Worm (Caenorhabditis elegans) whole organism, L1 larva: ENCODE measurements around the gene F20D6.10.

ENCODE experiments used
- F16B12.6 ChIP-seq: fragments of 150-350 bp; optimal IDR thresholded peaks from 2 replicates; lab custom pipeline; 2014; ENCODE audit warnings: missing biosample characterization, missing genetic modification characterization
- Y116A8C.19 ChIP-seq: sonication (generic microtip); optimal IDR thresholded peaks from 2 replicates; lab custom pipeline; 2016; ENCODE audit warnings: missing compliant biosample characterization, missing genetic modification characterization, borderline replicate concordance
- alr-1 ChIP-seq: fragments of 200-800 bp; sonication (Bioruptor generic); optimal IDR thresholded peaks from 2 replicates; lab custom pipeline; 2018; ENCODE audit warnings: borderline replicate concordance, mild to moderate bottlenecking, missing genetic modification characterization, missing compliant biosample characterization
- ama-1 ChIP-seq: fragments of 150-350 bp; optimal IDR thresholded peaks from 2 replicates; lab custom pipeline; 2014
- blmp-1 ChIP-seq: fragments of 150-350 bp; optimal IDR thresholded peaks from 2 replicates; lab custom pipeline; 2014; ENCODE audit warnings: missing biosample characterization, missing genetic modification characterization
- ceh-63 ChIP-seq: fragments of 200-800 bp; sonication (Bioruptor generic); optimal IDR thresholded peaks from 2 replicates; lab custom pipeline; 2018; ENCODE audit warnings: mild to moderate bottlenecking, missing genetic modification characterization, missing compliant biosample characterization
- ces-1 ChIP-seq: fragments of 150-350 bp; optimal IDR thresholded peaks from 2 replicates; lab custom pipeline; 2014; ENCODE audit warnings: missing biosample characterization, missing genetic modification reagents, missing genetic modification characterization
- efl-1 ChIP-seq, 4 experiments: fragments of 150-350 bp; optimal IDR thresholded peaks in 3 of 4; peaks in 1 of 4; 1 replicate in 1 of 4; 2 replicates in 3 of 4; lab custom pipeline; 2014; ENCODE audit warnings: missing biosample characterization in 2 of 4, missing genetic modification characterization in 2 of 4, missing genetic modification reagents in 2 of 4
- egl-13 ChIP-seq: sonication (generic microtip); optimal IDR thresholded peaks from 2 replicates; lab custom pipeline; 2016; ENCODE audit warnings: missing genotype, missing genetic modification reagents, missing genetic modification characterization, missing compliant biosample characterization
- egl-27 ChIP-seq, 2 experiments: fragments of 150-350 bp in 1 of 2; sonication (generic microtip); optimal IDR thresholded peaks; 3 replicates each; lab custom pipeline; 2017 to 2018; ENCODE audit warnings: missing biosample characterization in 2 of 2, missing genetic modification characterization in 2 of 2, missing genetic modification reagents in 2 of 2
- elt-2 ChIP-seq: sonication (generic microtip); optimal IDR thresholded peaks from 2 replicates; lab custom pipeline; 2016; ENCODE audit warnings: missing genetic modification characterization, mild to moderate bottlenecking, inconsistent platforms, missing compliant biosample characterization, missing genetic modification reagents
- elt-3 ChIP-seq, 6 experiments: fragments of 150-350 bp in 1 of 6; sonication (generic microtip); optimal IDR thresholded peaks; 2 replicates each; lab custom pipeline; 2017 to 2018; ENCODE audit warnings: missing biosample characterization in 6 of 6, missing genetic modification characterization in 6 of 6, inconsistent platforms in 1 of 6
- fkh-10 ChIP-seq: sonication (generic microtip); optimal IDR thresholded peaks from 2 replicates; lab custom pipeline; 2017; ENCODE audit warnings: missing biosample characterization, missing genetic modification reagents, missing genetic modification characterization
- fos-1 ChIP-seq: fragments of 150-350 bp; optimal IDR thresholded peaks from 2 replicates; lab custom pipeline; 2014; ENCODE audit warnings: missing biosample characterization, missing genetic modification characterization
- hlh-17 ChIP-seq: fragments of 200-800 bp; sonication (Bioruptor generic); optimal IDR thresholded peaks from 2 replicates; lab custom pipeline; 2018; ENCODE audit warnings: missing genetic modification characterization, mild to moderate bottlenecking, missing compliant biosample characterization, moderate library complexity, borderline replicate concordance
- hlh-4 ChIP-seq: sonication (generic microtip); optimal IDR thresholded peaks from 2 replicates; lab custom pipeline; 2016; ENCODE audit warnings: mild to moderate bottlenecking, missing genetic modification characterization, missing compliant biosample characterization
- hpl-2 ChIP-seq: fragments of 150-350 bp; optimal IDR thresholded peaks from 2 replicates; lab custom pipeline; 2014; ENCODE audit warnings: missing biosample characterization, missing genetic modification reagents, missing genetic modification characterization
- irx-1 ChIP-seq: sonication (generic microtip); optimal IDR thresholded peaks from 2 replicates; lab custom pipeline; 2016; ENCODE audit warnings: missing genetic modification characterization, missing compliant biosample characterization
- isw-1 ChIP-seq: fragments of 200-800 bp; sonication (Bioruptor generic); IDR thresholded peaks from 2 replicates; pipeline ENCODE4 v1.3.6; 2022; ENCODE audit warnings: missing genetic modification characterization, missing compliant biosample characterization
- lin-15B ChIP-seq: fragments of 150-350 bp; sonication (generic microtip); optimal IDR thresholded peaks from 3 replicates; lab custom pipeline; 2014; ENCODE audit warnings: missing biosample characterization, missing genetic modification characterization
- lin-35 ChIP-seq, 2 experiments: fragments of 150-350 bp; optimal IDR thresholded peaks; 2 replicates each; lab custom pipeline; 2014; ENCODE audit warnings: missing biosample characterization in 2 of 2, missing genetic modification characterization in 2 of 2, missing genetic modification reagents in 2 of 2
- lin-39 ChIP-seq: fragments of 150-350 bp; optimal IDR thresholded peaks from 2 replicates; lab custom pipeline; 2014; ENCODE audit warnings: missing biosample characterization, missing genetic modification reagents, missing genetic modification characterization
- lir-3 ChIP-seq: sonication (generic microtip); optimal IDR thresholded peaks from 2 replicates; lab custom pipeline; 2016; ENCODE audit warnings: mild to moderate bottlenecking, missing genetic modification characterization, moderate library complexity, missing compliant biosample characterization; ENCODE audit not compliant: poor library complexity
- lsy-2 ChIP-seq, 2 experiments: fragments of 150-350 bp; optimal IDR thresholded peaks; 2 replicates each; lab custom pipeline; 2014; ENCODE audit warnings: missing biosample characterization in 2 of 2, missing genetic modification characterization in 2 of 2
- mab-9 ChIP-seq: fragments of 200-800 bp; sonication (Bioruptor generic); IDR thresholded peaks from 2 replicates; pipeline ENCODE4 v1.3.6; 2022; ENCODE audit warnings: missing genetic modification reagents, missing genetic modification characterization, missing compliant biosample characterization
- mdl-1 ChIP-seq, 2 experiments: fragments of 150-350 bp; optimal IDR thresholded peaks; 2 replicates each; lab custom pipeline; 2014 to 2017; ENCODE audit warnings: missing biosample characterization in 2 of 2, missing genetic modification characterization in 2 of 2, inconsistent platforms in 1 of 2
- mef-2 ChIP-seq: fragments of 150-350 bp; optimal IDR thresholded peaks from 2 replicates; lab custom pipeline; 2014; ENCODE audit warnings: missing biosample characterization, missing genetic modification characterization
- mep-1 ChIP-seq: fragments of 150-350 bp; optimal IDR thresholded peaks from 2 replicates; lab custom pipeline; 2014; ENCODE audit warnings: missing biosample characterization, missing genetic modification characterization
- nhr-11 ChIP-seq: fragments of 150-350 bp; optimal IDR thresholded peaks from 2 replicates; lab custom pipeline; 2014; ENCODE audit warnings: missing biosample characterization, missing genetic modification characterization
- nhr-19 ChIP-seq: fragments of 200-800 bp; sonication (Bioruptor generic); conservative IDR thresholded peaks from 2 replicates; pipeline ENCODE4 v1.3.6; 2022; ENCODE audit warnings: missing genetic modification characterization, missing compliant biosample characterization
- nhr-71 ChIP-seq: sonication (generic microtip); optimal IDR thresholded peaks from 2 replicates; lab custom pipeline; 2016; ENCODE audit warnings: mild to moderate bottlenecking, missing genetic modification characterization, moderate library complexity, missing compliant biosample characterization
- nhr-77 ChIP-seq: fragments of 150-350 bp; optimal IDR thresholded peaks from 2 replicates; lab custom pipeline; 2014; ENCODE audit warnings: missing biosample characterization, missing genetic modification characterization
- nhr-84 ChIP-seq: sonication (generic microtip); optimal IDR thresholded peaks from 2 replicates; lab custom pipeline; 2017; ENCODE audit warnings: missing biosample characterization, missing genetic modification characterization
- nhr-85 ChIP-seq: sonication (generic microtip); peaks from one replicate; lab custom pipeline; 2016; ENCODE audit warnings: missing genetic modification characterization, inconsistent platforms, missing compliant biosample characterization
- pax-3 ChIP-seq: fragments of 200-800 bp; sonication (Bioruptor generic); optimal IDR thresholded peaks from 2 replicates; lab custom pipeline; 2018; ENCODE audit warnings: mild to moderate bottlenecking, missing genetic modification characterization, moderate library complexity, missing compliant biosample characterization
- pqm-1 ChIP-seq: sonication (generic microtip); optimal IDR thresholded peaks from 3 replicates; lab custom pipeline; 2017; ENCODE audit warnings: missing biosample characterization, missing genetic modification characterization
- rnt-1 ChIP-seq: sonication (generic microtip); optimal IDR thresholded peaks from 2 replicates; lab custom pipeline; 2016; ENCODE audit warnings: mild to moderate bottlenecking, missing genetic modification characterization, moderate library complexity, missing compliant biosample characterization
- skn-1 ChIP-seq: fragments of 150-350 bp; optimal IDR thresholded peaks from 2 replicates; lab custom pipeline; 2014; ENCODE audit warnings: missing biosample characterization, missing genetic modification characterization
- snpc-4 ChIP-seq: fragments of 150-350 bp; optimal IDR thresholded peaks from 2 replicates; lab custom pipeline; 2014; ENCODE audit warnings: missing biosample characterization, missing genetic modification characterization
- sox-4 ChIP-seq: sonication (generic microtip); optimal IDR thresholded peaks from 2 replicates; lab custom pipeline; 2016; ENCODE audit warnings: missing genetic modification characterization, missing compliant biosample characterization
- sptf-1 ChIP-seq: fragments of 150-350 bp; optimal IDR thresholded peaks from 2 replicates; lab custom pipeline; 2014; ENCODE audit warnings: missing biosample characterization, missing genetic modification characterization
- sup-37 ChIP-seq: fragments of 200-800 bp; sonication (Bioruptor generic); optimal IDR thresholded peaks from 2 replicates; lab custom pipeline; 2018; ENCODE audit warnings: mild to moderate bottlenecking, missing genetic modification characterization, missing compliant biosample characterization
- swsn-7 ChIP-seq: sonication (generic microtip); optimal IDR thresholded peaks from 2 replicates; lab custom pipeline; 2016; ENCODE audit warnings: missing genetic modification characterization, missing compliant biosample characterization
- unc-86 ChIP-seq: sonication (generic microtip); optimal IDR thresholded peaks from 2 replicates; lab custom pipeline; 2016; ENCODE audit warnings: missing genetic modification characterization, missing compliant biosample characterization
- vab-15 ChIP-seq: sonication (generic microtip); optimal IDR thresholded peaks from 2 replicates; lab custom pipeline; 2017; ENCODE audit warnings: missing genotype, mild to moderate bottlenecking, missing genetic modification characterization, missing compliant biosample characterization
- xbp-1 ChIP-seq: sonication (generic microtip); optimal IDR thresholded peaks from 2 replicates; lab custom pipeline; 2016; ENCODE audit warnings: missing genetic modification characterization, missing compliant biosample characterization
- zip-4 ChIP-seq: fragments of 200-800 bp; sonication (Bioruptor generic); optimal IDR thresholded peaks from 2 replicates; lab custom pipeline; 2018; ENCODE audit warnings: mild to moderate bottlenecking, missing genetic modification characterization, moderate library complexity, missing compliant biosample characterization
- ztf-11 ChIP-seq, 2 experiments: sonication (generic microtip); optimal IDR thresholded peaks; 2 replicates each; lab custom pipeline; 2016 to 2017; ENCODE audit warnings: missing genetic modification characterization in 2 of 2, missing biosample characterization in 1 of 2, missing compliant biosample characterization in 1 of 2
- ztf-4 ChIP-seq: fragments of 150-350 bp; optimal IDR thresholded peaks from 2 replicates; lab custom pipeline; 2014; ENCODE audit warnings: missing biosample characterization, missing genetic modification characterization

F20D6.10 gene

DNA sequence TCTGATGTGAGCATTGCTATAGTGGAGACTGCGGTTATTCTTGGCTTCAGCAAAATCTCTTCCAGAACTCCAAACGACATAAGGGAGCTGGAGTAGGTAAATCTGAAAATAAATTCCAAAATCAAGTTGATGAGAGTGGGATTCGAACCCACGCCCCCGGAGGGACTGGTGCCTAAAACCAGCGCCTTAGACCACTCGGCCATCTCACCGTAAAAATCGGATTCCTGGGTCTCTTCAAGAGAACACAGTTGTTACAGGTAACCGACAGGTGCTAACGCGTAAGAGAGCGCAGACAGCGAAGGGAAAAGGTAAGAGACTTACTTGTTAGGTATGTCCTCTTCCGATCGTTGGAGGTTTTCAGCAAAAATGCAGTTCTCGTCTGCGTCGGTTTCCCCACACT, 39.6 kb upstream of the F20D6.10 start (continued):
- peak; percentile 16 to 77 for TF ChIP-seq lin-35 (GFP tag; optimal IDR thresholded peaks at IDR 0.05; lab: Kevin White, UChicago)
- no peak for TF ChIP-seq vab-15 (tag; lab: Kevin White, UChicago)
- TF ChIP-seq alr-1 (tag; lab: Kevin White, UChicago): no peak
- no peak for TF ChIP-seq ces-1 (GFP tag; lab: Kevin White, UChicago)
- no peak for TF ChIP-seq nhr-19
- peak; percentile 47 for TF ChIP-seq nhr-77 (tag; lab: Kevin White, UChicago)
- TF ChIP-seq lin-15B (tag; lab: Kevin White, UChicago): no peak
- TF ChIP-seq sptf-1: no peak
- no peak for TF ChIP-seq ztf-11 (tag; optimal IDR thresholded peaks at IDR 0.05; lab: Kevin White, UChicago)
- no peak for TF ChIP-seq pax-3 (tag; lab: Kevin White, UChicago)
- no peak for TF ChIP-seq irx-1 (tag; lab: Kevin White, UChicago)
- peak in 1 of 2 experiments; percentile 52 for TF ChIP-seq lsy-2 (tag; optimal IDR thresholded peaks at IDR 0.05; lab: Kevin White, UChicago)
- TF ChIP-seq hpl-2: no peak
- no peak for TF ChIP-seq mdl-1 (tag; optimal IDR thresholded peaks at IDR 0.05; lab: Kevin White, UChicago)
- peak; percentile 38 for TF ChIP-seq blmp-1 (tag; lab: Kevin White, UChicago)
- TF ChIP-seq ama-1 (lab: Kevin White, UChicago): no peak
- TF ChIP-seq mep-1 (tag; lab: Kevin White, UChicago): peak; percentile 60
- no peak for TF ChIP-seq elt-2 (tag; lab: Kevin White, UChicago)
- peak; percentile 49 for TF ChIP-seq nhr-71 (tag; lab: Kevin White, UChicago)
- TF ChIP-seq ztf-4 (tag; lab: Kevin White, UChicago): no peak
- TF ChIP-seq snpc-4 (tag; lab: Kevin White, UChicago): peak; percentile 65
- no peak for TF ChIP-seq F16B12.6 (tag; lab: Kevin White, UChicago)
- no peak for TF ChIP-seq egl-27 (tag; optimal IDR thresholded peaks at IDR 0.05; lab: Kevin White, UChicago)
- TF ChIP-seq sox-4: no peak
- TF ChIP-seq pqm-1 (tag; lab: Kevin White, UChicago): no peak
- TF ChIP-seq elt-3 (tag; optimal IDR thresholded peaks at IDR 0.05; lab: Kevin White, UChicago): peak in 3 of 6 experiments; percentile 0 to 42 (median 20)
- no peak for TF ChIP-seq rnt-1 (tag; lab: Kevin White, UChicago)
- TF ChIP-seq sup-37 (GFP tag; lab: Kevin White, UChicago): no peak
- no peak for TF ChIP-seq fkh-10 (GFP tag; lab: Kevin White, UChicago)
- TF ChIP-seq xbp-1 (tag; lab: Kevin White, UChicago): no peak
- TF ChIP-seq swsn-7 (tag; lab: Kevin White, UChicago): peak; percentile 20
- TF ChIP-seq unc-86: no peak
- TF ChIP-seq hlh-17 (GFP tag; lab: Kevin White, UChicago): no peak
- no peak for TF ChIP-seq lin-39
- TF ChIP-seq skn-1 (tag; lab: Kevin White, UChicago): peak; percentile 47
- TF ChIP-seq egl-13 (tag; lab: Kevin White, UChicago): no peak
- TF ChIP-seq efl-1 (optimal IDR thresholded peaks at IDR 0.05; lab: Kevin White, UChicago): peak; percentile 29 to 32
- peak; percentile 19 to 71 for TF ChIP-seq efl-1 (GFP tag; optimal IDR thresholded peaks at IDR 0.05 in 1 of 2; lab: Kevin White, UChicago)
- no peak for TF ChIP-seq mef-2 (tag; lab: Kevin White, UChicago)
- TF ChIP-seq zip-4 (GFP tag; lab: Kevin White, UChicago): no peak
- TF ChIP-seq nhr-85 (tag; lab: Kevin White, UChicago): peak; percentile 69
- no peak for TF ChIP-seq mab-9 (GFP tag; lab: Robert Waterston, UW)
- no peak for TF ChIP-seq fos-1 (tag; lab: Kevin White, UChicago)
- TF ChIP-seq Y116A8C.19: no peak
- no peak for TF ChIP-seq ceh-63 (GFP tag; lab: Kevin White, UChicago)
- no peak for TF ChIP-seq isw-1 (GFP tag; lab: Robert Waterston, UW)
- TF ChIP-seq nhr-84 (tag; lab: Kevin White, UChicago): no peak
- TF ChIP-seq nhr-11 (tag; lab: Kevin White, UChicago): no peak
- TF ChIP-seq hlh-4: no peak
- no peak for TF ChIP-seq lir-3 (tag; lab: Kevin White, UChicago)
